Fruit fly (Drosophila melanogaster) whole organism, prepupa: ENCODE data around the gene CG9396.

Source experiments
- Blimp-1 ChIP-seq: fragments of 200-800 bp; sonication (Bioruptor generic); optimal IDR thresholded peaks from 3 replicates; lab custom pipeline; 2017; ENCODE audit warnings: missing biosample characterization, missing genetic modification characterization, mild to moderate bottlenecking, moderate library complexity, missing genetic modification reagents
- CG16779 ChIP-seq: fragments of 200-800 bp; sonication (Bioruptor generic); optimal IDR thresholded peaks from 3 replicates; lab custom pipeline; 2017; ENCODE audit warnings: missing biosample characterization, mild to moderate bottlenecking, missing genetic modification characterization
- CG6276 ChIP-seq: fragments of 200-800 bp; sonication (Bioruptor generic); optimal IDR thresholded peaks from 2 replicates; lab custom pipeline; 2017; ENCODE audit warnings: missing biosample characterization, mild to moderate bottlenecking, missing genetic modification characterization
- CG6792 ChIP-seq: fragments of 200-800 bp; sonication (Bioruptor generic); optimal IDR thresholded peaks from 3 replicates; lab custom pipeline; 2016; ENCODE audit warnings: missing biosample characterization, missing genetic modification characterization
- CG7368 ChIP-seq: fragments of 200-800 bp; sonication (Bioruptor generic); optimal IDR thresholded peaks from 3 replicates; lab custom pipeline; 2016; ENCODE audit warnings: missing biosample characterization, missing genetic modification characterization
- CG8319 ChIP-seq: fragments of 200-800 bp; sonication (Bioruptor generic); optimal IDR thresholded peaks from 3 replicates; lab custom pipeline; 2016; ENCODE audit warnings: missing biosample characterization, missing genetic modification characterization
- Ets96B ChIP-seq: fragments of 200-800 bp; optimal IDR thresholded peaks from 2 replicates; lab custom pipeline; 2019; ENCODE audit warnings: missing biosample characterization, mild to moderate bottlenecking, missing genetic modification characterization, moderate library complexity
- Smox ChIP-seq: fragments of 200-800 bp; sonication (Bioruptor generic); optimal IDR thresholded peaks from 3 replicates; lab custom pipeline; 2016; ENCODE audit warnings: missing biosample characterization, missing genetic modification characterization

- TF ChIP-seq Ets96B (tag; lab: Kevin White, UChicago) (peak; percentile 88), Smox (no peak), CG8319 (GFP tag; lab: Kevin White, UChicago) (peak; percentile 11), CG16779 (tag; lab: Kevin White, UChicago) (peak; percentile 48), CG7368 (GFP tag; lab: Kevin White, UChicago) (peak; percentile 57), Blimp-1 (GFP tag; lab: Kevin White, UChicago) (no peak), CG6792 (GFP tag; lab: Kevin White, UChicago) (peak; percentile 48), CG6276 (peak; percentile 45)
Measured at dm6 chr3R:9593408-9594250, 22.2 kb upstream of the CG9396 start.
